In the genomic region with DNA sequence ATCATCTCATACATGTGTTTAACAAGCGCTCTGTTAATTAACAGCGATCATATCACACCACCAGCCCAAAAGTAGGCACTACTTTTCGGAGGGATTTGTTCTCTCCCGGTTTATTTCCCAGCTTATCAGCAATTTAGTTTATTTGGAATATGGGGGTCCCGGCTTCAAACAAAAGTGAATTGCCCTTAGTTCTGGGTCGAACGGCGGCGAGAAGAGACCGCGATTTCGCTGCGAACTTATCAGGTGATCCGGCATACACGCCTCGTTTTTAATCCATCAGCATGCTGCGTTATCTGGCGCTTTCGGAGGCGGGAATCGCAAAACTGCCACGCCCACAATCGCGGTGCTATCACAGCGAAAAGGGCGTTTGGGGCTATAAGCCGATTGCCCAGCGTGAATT, we compare ENCODE assay signal across 1 fruit fly cellular context.
A peak's percentile ranks its signal among the peaks of the same experiment; 100 is the strongest.
TF ChIP-seq lines count a peak whose summit lies in the region.

A gene (plus strand): TSS at position 186 of the 400 bp plus-strand sequence.

TF ChIP-seq in whole organism, embryonic, 481 proteins besides CTCF, POLR2A, EP300 and RAD21 (continued from another document and continues in another):
- no peak for TF ChIP-seq unc-4 (GFP tag; IDR thresholded peaks at IDR 0.05; lab: Robert Waterston, UW; ENCODE audit: partially characterized antibody)
- TF ChIP-seq HmgD (GFP tag; optimal IDR thresholded peaks at IDR 0.05; lab: Kevin White, UChicago): no peak
- TF ChIP-seq CG18011 (GFP tag; optimal IDR thresholded peaks at IDR 0.05; lab: Kevin White, UChicago): peak; percentile 26
- TF ChIP-seq amos (GFP tag; IDR thresholded peaks at IDR 0.05; lab: Robert Waterston, UW; ENCODE audit: partially characterized antibody): peak; percentile 34; the same call in 1 of the 2 replicates
- TF ChIP-seq Taf1 (GFP tag; IDR thresholded peaks at IDR 0.05; lab: Robert Waterston, UW): no peak
- no peak for TF ChIP-seq CG16863 (GFP tag; optimal IDR thresholded peaks at IDR 0.05; lab: Kevin White, UChicago)
- TF ChIP-seq CG30403 (GFP tag; optimal IDR thresholded peaks at IDR 0.05; lab: Kevin White, UChicago): no peak
- no peak for TF ChIP-seq CG7357 (GFP tag; IDR thresholded peaks at IDR 0.05; lab: Robert Waterston, UW)
- no peak for TF ChIP-seq CG10979 (tag; optimal IDR thresholded peaks at IDR 0.05; lab: Kevin White, UChicago)
- TF ChIP-seq CG43689 (GFP tag; IDR thresholded peaks at IDR 0.05; lab: Robert Waterston, UW): no peak
- no peak; the same call in 1 of the 2 replicates for TF ChIP-seq GATAe (GFP tag; conservative IDR thresholded peaks at IDR 0.05; lab: Robert Waterston, UW)
- TF ChIP-seq Asciz (GFP tag; optimal IDR thresholded peaks at IDR 0.05; lab: Kevin White, UChicago): no peak
- no peak for TF ChIP-seq seq (GFP tag; IDR thresholded peaks at IDR 0.05; lab: Robert Waterston, UW)
- no peak for TF ChIP-seq sd (tag; optimal IDR thresholded peaks at IDR 0.05; lab: Kevin White, UChicago)
- TF ChIP-seq crc (GFP tag; optimal IDR thresholded peaks at IDR 0.05; lab: Kevin White, UChicago): no peak
- TF ChIP-seq CG18764 (GFP tag; optimal IDR thresholded peaks at IDR 0.05; lab: Kevin White, UChicago): no peak
- no peak for TF ChIP-seq CG6765 (GFP tag; optimal IDR thresholded peaks at IDR 0.05; lab: Kevin White, UChicago)
- TF ChIP-seq gcm (GFP tag; optimal IDR thresholded peaks at IDR 0.05; lab: Kevin White, UChicago): peak; percentile 65
- no peak for TF ChIP-seq CG33557 (GFP tag; optimal IDR thresholded peaks at IDR 0.05; lab: Kevin White, UChicago)
- no peak for TF ChIP-seq CG15601 (tag; optimal IDR thresholded peaks at IDR 0.05; lab: Kevin White, UChicago)
- no peak for TF ChIP-seq lola (GFP tag; optimal IDR thresholded peaks at IDR 0.05; lab: Kevin White, UChicago)
- TF ChIP-seq pan (optimal IDR thresholded peaks at IDR 0.05; lab: Kevin White, UChicago): no peak
- peak in 1 of 2 experiments; percentile 7 for TF ChIP-seq pan (GFP tag; optimal IDR thresholded peaks at IDR 0.05 in 1 of 2, IDR thresholded peaks at IDR 0.05 in 1 of 2)
- no peak for TF ChIP-seq croc (GFP tag; conservative IDR thresholded peaks at IDR 0.05; lab: Robert Waterston, UW)
- TF ChIP-seq caup (GFP tag; optimal IDR thresholded peaks at IDR 0.05; lab: Kevin White, UChicago; ENCODE audit: severe bottlenecking): peak; percentile 0
- no peak for TF ChIP-seq CG17829 (tag; optimal IDR thresholded peaks at IDR 0.05; lab: Kevin White, UChicago)
- TF ChIP-seq sens-2 (GFP tag; IDR thresholded peaks at IDR 0.05; lab: Robert Waterston, UW): no peak
- TF ChIP-seq rib (GFP tag; IDR thresholded peaks at IDR 0.05; lab: Robert Waterston, UW): 0 out of 2 replicates have a peak, but pooled peaks have one; percentile 32
- TF ChIP-seq CG16813 (GFP tag; IDR thresholded peaks at IDR 0.05; lab: Robert Waterston, UW; ENCODE audit: partially characterized antibody): no peak
- TF ChIP-seq Hr51 (GFP tag; optimal IDR thresholded peaks at IDR 0.05; lab: Kevin White, UChicago): no peak
- no peak for TF ChIP-seq Ets97D (GFP tag; optimal IDR thresholded peaks at IDR 0.05; lab: Kevin White, UChicago)
- no peak for TF ChIP-seq CG10654 (GFP tag; optimal IDR thresholded peaks at IDR 0.05; lab: Kevin White, UChicago)
- TF ChIP-seq CG9437 (GFP tag; optimal IDR thresholded peaks at IDR 0.05; lab: Kevin White, UChicago): no peak
- TF ChIP-seq CG13424 (tag; optimal IDR thresholded peaks at IDR 0.05; lab: Kevin White, UChicago): no peak
- no peak for TF ChIP-seq Optix (GFP tag; IDR thresholded peaks at IDR 0.05; lab: Robert Waterston, UW)
- TF ChIP-seq CG11093 (GFP tag; IDR thresholded peaks at IDR 0.05; lab: Robert Waterston, UW): no peak
- peak; percentile 12 for TF ChIP-seq lab (GFP tag; optimal IDR thresholded peaks at IDR 0.05; lab: Kevin White, UChicago)
- no peak for TF ChIP-seq chm (GFP tag; IDR thresholded peaks at IDR 0.05; lab: Robert Waterston, UW)
- no peak for TF ChIP-seq Lpt (GFP tag; optimal IDR thresholded peaks at IDR 0.05; lab: Kevin White, UChicago)
- peak; percentile 27; the same call in 1 of the 3 replicates for TF ChIP-seq Dbx (GFP tag; IDR thresholded peaks at IDR 0.05; lab: Robert Waterston, UW)
- no peak for TF ChIP-seq CG14441 (GFP tag; IDR thresholded peaks at IDR 0.05; lab: Robert Waterston, UW)
- TF ChIP-seq CG3995 (GFP tag; optimal IDR thresholded peaks at IDR 0.05; lab: Kevin White, UChicago): no peak
- peak in 1 of 2 experiments; percentile 50 for TF ChIP-seq Hr78 (GFP tag; optimal IDR thresholded peaks at IDR 0.05; lab: Kevin White, UChicago)
- no peak for TF ChIP-seq CG3726 (GFP tag; IDR thresholded peaks at IDR 0.05; lab: Robert Waterston, UW)
- no peak for TF ChIP-seq CHES-1-like (GFP tag; optimal IDR thresholded peaks at IDR 0.05; lab: Kevin White, UChicago)
- peak; percentile 69 for TF ChIP-seq grn (GFP tag; optimal IDR thresholded peaks at IDR 0.05; lab: Kevin White, UChicago)
- TF ChIP-seq CG12391 (tag; optimal IDR thresholded peaks at IDR 0.05; lab: Kevin White, UChicago): no peak
- TF ChIP-seq pita (GFP tag; optimal IDR thresholded peaks at IDR 0.05; lab: Kevin White, UChicago): peak; percentile 13
- no peak for TF ChIP-seq NC2β (GFP tag; optimal IDR thresholded peaks at IDR 0.05; lab: Kevin White, UChicago)
- no peak for TF ChIP-seq gsb-n (tag; optimal IDR thresholded peaks at IDR 0.05; lab: Kevin White, UChicago)
- no peak for TF ChIP-seq CG30020 (tag; optimal IDR thresholded peaks at IDR 0.05; lab: Kevin White, UChicago)
- no peak for TF ChIP-seq cato (GFP tag; optimal IDR thresholded peaks at IDR 0.05; lab: Kevin White, UChicago; ENCODE audit: borderline replicate concordance)
- TF ChIP-seq tgo (GFP tag; IDR thresholded peaks at IDR 0.05; lab: Robert Waterston, UW): no peak
- no peak for TF ChIP-seq PHDP (tag; optimal IDR thresholded peaks at IDR 0.05; lab: Kevin White, UChicago)
- no peak for TF ChIP-seq gt (GFP tag; IDR thresholded peaks at IDR 0.05; lab: Robert Waterston, UW)
- TF ChIP-seq Atf3 (GFP tag; optimal IDR thresholded peaks at IDR 0.05; lab: Kevin White, UChicago): no peak
- TF ChIP-seq CG8089 (GFP tag; optimal IDR thresholded peaks at IDR 0.05; lab: Kevin White, UChicago): no peak
- TF ChIP-seq CG1602 (GFP tag; optimal IDR thresholded peaks at IDR 0.05; lab: Kevin White, UChicago): no peak
- no peak for TF ChIP-seq CG2120 (GFP tag; optimal IDR thresholded peaks at IDR 0.05; lab: Kevin White, UChicago)
- no peak for TF ChIP-seq lilli (GFP tag; optimal IDR thresholded peaks at IDR 0.05; lab: Kevin White, UChicago)
- TF ChIP-seq danr (GFP tag; IDR thresholded peaks at IDR 0.05; lab: Robert Waterston, UW): no peak
- peak; percentile 38; the same call in 1 of the 3 replicates for TF ChIP-seq ci (GFP tag; IDR thresholded peaks at IDR 0.05; lab: Robert Waterston, UW)
- no peak for TF ChIP-seq CG6272 (GFP tag; IDR thresholded peaks at IDR 0.05; lab: Robert Waterston, UW)
- peak; percentile 9 for TF ChIP-seq cg (GFP tag; optimal IDR thresholded peaks at IDR 0.05; lab: Kevin White, UChicago)
- peak; percentile 23 for TF ChIP-seq ftz-f1 (GFP tag; optimal IDR thresholded peaks at IDR 0.05; lab: Kevin White, UChicago)
- no peak for TF ChIP-seq sqz (GFP tag; optimal IDR thresholded peaks at IDR 0.05; lab: Kevin White, UChicago)
- peak; percentile 32 for TF ChIP-seq CG18599 (GFP tag; optimal IDR thresholded peaks at IDR 0.05; lab: Kevin White, UChicago)
- peak; percentile 79 for TF ChIP-seq Med (GFP tag; lab: Kevin White, UChicago)
- TF ChIP-seq CG8290 (GFP tag; optimal IDR thresholded peaks at IDR 0.05; lab: Kevin White, UChicago): no peak
- TF ChIP-seq CG8290 (tag; optimal IDR thresholded peaks at IDR 0.05; lab: Kevin White, UChicago): peak in 1 of 2 experiments; percentile 52
- TF ChIP-seq lov (optimal IDR thresholded peaks at IDR 0.05; lab: Kevin White, UChicago): no peak
- TF ChIP-seq lov (GFP tag; IDR thresholded peaks at IDR 0.05; lab: Robert Waterston, UW): no peak
- TF ChIP-seq chinmo (GFP tag; IDR thresholded peaks at IDR 0.05; lab: Robert Waterston, UW; ENCODE audit: partially characterized antibody): 0 out of 4 replicates have a peak, but pooled peaks have one; percentile 64
- TF ChIP-seq btn (GFP tag; optimal IDR thresholded peaks at IDR 0.05; lab: Kevin White, UChicago): no peak
- TF ChIP-seq CG13775 (GFP tag; optimal IDR thresholded peaks at IDR 0.05; lab: Kevin White, UChicago): no peak
- peak; percentile 89 for TF ChIP-seq CG5180 (GFP tag; optimal IDR thresholded peaks at IDR 0.05; lab: Kevin White, UChicago)
- TF ChIP-seq CG4730 (GFP tag; IDR thresholded peaks at IDR 0.05; lab: Robert Waterston, UW): no peak
- TF ChIP-seq Opbp (GFP tag; IDR thresholded peaks at IDR 0.05; lab: Robert Waterston, UW; ENCODE audit: partially characterized antibody): no peak
- no peak for TF ChIP-seq CG3163 (GFP tag; optimal IDR thresholded peaks at IDR 0.05; lab: Kevin White, UChicago)
- TF ChIP-seq Sox100B (GFP tag; optimal IDR thresholded peaks at IDR 0.05; lab: Kevin White, UChicago): no peak
- no peak for TF ChIP-seq Sry-β (GFP tag; optimal IDR thresholded peaks at IDR 0.05; lab: Kevin White, UChicago)
- TF ChIP-seq aop (GFP tag; IDR thresholded peaks at IDR 0.05; lab: Robert Waterston, UW): no peak
- no peak for TF ChIP-seq CG7963 (GFP tag; IDR thresholded peaks at IDR 0.05; lab: Robert Waterston, UW; ENCODE audit: partially characterized antibody)
- no peak for TF ChIP-seq sima (GFP tag; optimal IDR thresholded peaks at IDR 0.05; lab: Kevin White, UChicago)
- peak; percentile 32; the same call in 1 of the 3 replicates for TF ChIP-seq CG34422 (GFP tag; IDR thresholded peaks at IDR 0.05; lab: Robert Waterston, UW)
- 0 out of 2 replicates have a peak, but pooled peaks have one; percentile 21 for TF ChIP-seq Atf6 (GFP tag; IDR thresholded peaks at IDR 0.05; lab: Robert Waterston, UW)
- TF ChIP-seq CG4360 (GFP tag; IDR thresholded peaks at IDR 0.05; lab: Robert Waterston, UW): 0 out of 2 replicates have a peak, but pooled peaks have one; percentile 23
- TF ChIP-seq CG4328 (GFP tag; optimal IDR thresholded peaks at IDR 0.05; lab: Kevin White, UChicago): no peak
- TF ChIP-seq CG10147 (GFP tag; optimal IDR thresholded peaks at IDR 0.05; lab: Kevin White, UChicago): no peak
- TF ChIP-seq BtbVII (GFP tag; optimal IDR thresholded peaks at IDR 0.05; lab: Kevin White, UChicago): peak; percentile 41
- no peak for TF ChIP-seq ems (GFP tag; optimal IDR thresholded peaks at IDR 0.05; lab: Kevin White, UChicago)
- TF ChIP-seq CG15011 (GFP tag; optimal IDR thresholded peaks at IDR 0.05; lab: Kevin White, UChicago): no peak
- peak; percentile 98 for TF ChIP-seq sug (tag; optimal IDR thresholded peaks at IDR 0.05; lab: Kevin White, UChicago)
- peak; percentile 6 for TF ChIP-seq CG2678 (tag; optimal IDR thresholded peaks at IDR 0.05; lab: Kevin White, UChicago)
- TF ChIP-seq bab2 (GFP tag; optimal IDR thresholded peaks at IDR 0.05; lab: Kevin White, UChicago): no peak
- TF ChIP-seq CG4820 (GFP tag; optimal IDR thresholded peaks at IDR 0.05; lab: Kevin White, UChicago): no peak
- TF ChIP-seq ATbp (GFP tag; optimal IDR thresholded peaks at IDR 0.05; lab: Kevin White, UChicago): no peak
- TF ChIP-seq CoRest (tag; optimal IDR thresholded peaks at IDR 0.05; lab: Kevin White, UChicago): no peak
- no peak for TF ChIP-seq TFAM (GFP tag; optimal IDR thresholded peaks at IDR 0.05; lab: Kevin White, UChicago)
- TF ChIP-seq cwo (GFP tag; optimal IDR thresholded peaks at IDR 0.05; lab: Kevin White, UChicago): no peak
- no peak for TF ChIP-seq CG4707 (GFP tag; optimal IDR thresholded peaks at IDR 0.05; lab: Kevin White, UChicago)
- no peak for TF ChIP-seq CG10462 (GFP tag; optimal IDR thresholded peaks at IDR 0.05; lab: Kevin White, UChicago)
- TF ChIP-seq CG12744 (GFP tag; optimal IDR thresholded peaks at IDR 0.05; lab: Kevin White, UChicago): no peak
- no peak for TF ChIP-seq Lhr (GFP tag; optimal IDR thresholded peaks at IDR 0.05; lab: Kevin White, UChicago)
- no peak for TF ChIP-seq CG1832 (GFP tag; optimal IDR thresholded peaks at IDR 0.05; lab: Kevin White, UChicago)
- TF ChIP-seq Max (GFP tag; optimal IDR thresholded peaks at IDR 0.05; lab: Kevin White, UChicago): no peak
- no peak for TF ChIP-seq schlank (tag; optimal IDR thresholded peaks at IDR 0.05; lab: Kevin White, UChicago)
- TF ChIP-seq knrl (GFP tag; IDR thresholded peaks at IDR 0.05; lab: Robert Waterston, UW; ENCODE audit: partially characterized antibody): no peak
- no peak for TF ChIP-seq CG11723 (GFP tag; optimal IDR thresholded peaks at IDR 0.05; lab: Kevin White, UChicago)
- TF ChIP-seq Eip74EF (GFP tag; optimal IDR thresholded peaks at IDR 0.05; lab: Kevin White, UChicago): no peak
- TF ChIP-seq dati (GFP tag; IDR thresholded peaks at IDR 0.05; lab: Robert Waterston, UW): no peak
- no peak for TF ChIP-seq unpg (GFP tag; optimal IDR thresholded peaks at IDR 0.05; lab: Kevin White, UChicago)
- TF ChIP-seq Chrac-16 (GFP tag; optimal IDR thresholded peaks at IDR 0.05; lab: Kevin White, UChicago): no peak
- no peak for TF ChIP-seq tio (GFP tag; optimal IDR thresholded peaks at IDR 0.05; lab: Kevin White, UChicago)
- TF ChIP-seq dpn (GFP tag; optimal IDR thresholded peaks at IDR 0.05; lab: Kevin White, UChicago): no peak
- no peak for TF ChIP-seq Kr (GFP tag; optimal IDR thresholded peaks at IDR 0.05; lab: Kevin White, UChicago)
- no peak for TF ChIP-seq gcm2 (GFP tag; optimal IDR thresholded peaks at IDR 0.05; lab: Kevin White, UChicago)
- TF ChIP-seq Trl (optimal IDR thresholded peaks at IDR 0.05; lab: Kevin White, UChicago): no peak
- no peak for TF ChIP-seq Trl (GFP tag; optimal IDR thresholded peaks at IDR 0.05; lab: Kevin White, UChicago)
- peak; percentile 69 for TF ChIP-seq Jarid2 (GFP tag; optimal IDR thresholded peaks at IDR 0.05; lab: Kevin White, UChicago)
- peak; percentile 45 for TF ChIP-seq Nf-YC (tag; optimal IDR thresholded peaks at IDR 0.05; lab: Kevin White, UChicago)
- TF ChIP-seq stwl (tag; optimal IDR thresholded peaks at IDR 0.05; lab: Kevin White, UChicago): peak; percentile 32
- no peak for TF ChIP-seq Dll (GFP tag; IDR thresholded peaks at IDR 0.05; lab: Robert Waterston, UW; ENCODE audit: partially characterized antibody)
- TF ChIP-seq CG15269 (tag; optimal IDR thresholded peaks at IDR 0.05; lab: Kevin White, UChicago): no peak
- TF ChIP-seq fu2 (GFP tag; optimal IDR thresholded peaks at IDR 0.05; lab: Kevin White, UChicago): no peak
- TF ChIP-seq CG7372 (GFP tag; IDR thresholded peaks at IDR 0.05; lab: Robert Waterston, UW): no peak
- no peak for TF ChIP-seq Dref (GFP tag; IDR thresholded peaks at IDR 0.05; lab: Robert Waterston, UW)
- TF ChIP-seq Nf-YB (GFP tag; optimal IDR thresholded peaks at IDR 0.05; lab: Kevin White, UChicago): no peak
- peak; percentile 21 for TF ChIP-seq Deaf1 (tag; optimal IDR thresholded peaks at IDR 0.05; lab: Kevin White, UChicago)
- no peak for TF ChIP-seq grau (tag; optimal IDR thresholded peaks at IDR 0.05; lab: Kevin White, UChicago)
